Fruit fly (Drosophila melanogaster) whole organism, embryonic: ENCODE measurements around the gene bab1.

ENCODE experiments used
- ATbp ChIP-seq: fragments of 200-800 bp; sonication (Bioruptor generic); optimal IDR thresholded peaks from 2 replicates; lab custom pipeline; 2017; ENCODE audit warnings: missing biosample characterization, mild to moderate bottlenecking, missing genetic modification characterization, missing genetic modification reagents
- BEAF-32 ChIP-seq: fragments of 200-800 bp; sonication (Bioruptor generic); optimal IDR thresholded peaks from 3 replicates; lab custom pipeline; 2017; ENCODE audit warnings: missing biosample characterization, missing genetic modification characterization, mild to moderate bottlenecking, moderate library complexity, missing genetic modification reagents
- Bgb ChIP-seq: fragments of 200-800 bp; sonication (Bioruptor generic); IDR thresholded peaks from 2 replicates; pipeline ENCODE4 v1.3.6; 2022; ENCODE audit warnings: missing biosample characterization, missing genetic modification characterization; ENCODE audit not compliant: partially characterized antibody
- CG13287 ChIP-seq: fragments of 200-800 bp; sonication (Bioruptor generic); IDR thresholded peaks from 2 replicates; pipeline ENCODE4 v1.3.6; 2022; ENCODE audit warnings: missing biosample characterization, missing genetic modification characterization; ENCODE audit not compliant: partially characterized antibody
- CG15514 ChIP-seq: fragments of 200-800 bp; sonication (Bioruptor generic); optimal IDR thresholded peaks from 3 replicates; lab custom pipeline; 2017; ENCODE audit warnings: missing biosample characterization, missing genetic modification characterization, mild to moderate bottlenecking, moderate library complexity, missing genetic modification reagents
- CG17359 ChIP-seq: fragments of 200-800 bp; sonication (Bioruptor generic); optimal IDR thresholded peaks from 3 replicates; lab custom pipeline; 2018; ENCODE audit warnings: missing biosample characterization, mild to moderate bottlenecking, missing genetic modification characterization, moderate library complexity
- CG18619 ChIP-seq: fragments of 200-800 bp; sonication (Bioruptor generic); optimal IDR thresholded peaks from 3 replicates; lab custom pipeline; 2017; ENCODE audit warnings: missing biosample characterization, mild to moderate bottlenecking, missing genetic modification characterization
- CG2712 ChIP-seq: fragments of 200-800 bp; optimal IDR thresholded peaks from 3 replicates; lab custom pipeline; 2019; ENCODE audit warnings: missing biosample characterization, mild to moderate bottlenecking, missing genetic modification characterization, moderate library complexity
- CG3163 ChIP-seq: fragments of 200-800 bp; sonication (Bioruptor generic); optimal IDR thresholded peaks from 3 replicates; lab custom pipeline; 2016; ENCODE audit warnings: missing biosample characterization, missing genetic modification characterization
- CG42726 ChIP-seq: fragments of 200-800 bp; sonication (Bioruptor generic); IDR thresholded peaks from 2 replicates; pipeline ENCODE4 v1.3.6; 2022; ENCODE audit warnings: missing biosample characterization, missing genetic modification characterization; ENCODE audit not compliant: partially characterized antibody
- CG4404 ChIP-seq: fragments of 200-800 bp; sonication (Bioruptor generic); IDR thresholded peaks from 2 replicates; pipeline ENCODE4 v1.3.6; 2022; ENCODE audit warnings: missing biosample characterization, missing genetic modification characterization
- CG6689 ChIP-seq: fragments of 200-800 bp; sonication (Bioruptor generic); IDR thresholded peaks from 2 replicates; pipeline ENCODE4 v1.3.6; 2022; ENCODE audit warnings: missing biosample characterization, missing genetic modification characterization
- CG6854 ChIP-seq: fragments of 200-800 bp; sonication (Bioruptor generic); optimal IDR thresholded peaks from 3 replicates; lab custom pipeline; 2017; ENCODE audit warnings: missing biosample characterization, mild to moderate bottlenecking, missing genetic modification characterization
- CG9876 ChIP-seq: fragments of 200-800 bp; sonication (Bioruptor generic); optimal IDR thresholded peaks from 2 replicates; lab custom pipeline; 2016; ENCODE audit warnings: missing biosample characterization, missing genetic modification characterization
- CG9932 ChIP-seq: fragments of 200-800 bp; sonication (Bioruptor generic); IDR thresholded peaks from 2 replicates; pipeline ENCODE4 v1.3.6; 2022; ENCODE audit warnings: missing biosample characterization, missing genetic modification characterization
- Dbx ChIP-seq: fragments of 200-800 bp; sonication (Bioruptor generic); IDR thresholded peaks from 3 replicates; pipeline ENCODE4 v1.3.6; 2022; ENCODE audit warnings: missing biosample characterization, missing genetic modification characterization
- Doc2 ChIP-seq: fragments of 200-800 bp; sonication (Bioruptor generic); IDR thresholded peaks from 2 replicates; pipeline ENCODE4 v1.3.6; 2022; ENCODE audit warnings: missing biosample characterization, missing genetic modification characterization
- Dref ChIP-seq: fragments of 200-800 bp; sonication (Bioruptor generic); IDR thresholded peaks from 2 replicates; pipeline ENCODE4 v1.3.6; 2022; ENCODE audit warnings: missing biosample characterization, missing genetic modification characterization
- HmgZ ChIP-seq: fragments of 200-800 bp; sonication (Bioruptor generic); optimal IDR thresholded peaks from 2 replicates; lab custom pipeline; 2018; ENCODE audit warnings: missing biosample characterization, mild to moderate bottlenecking, missing genetic modification characterization
- NfI ChIP-seq: fragments of 200-800 bp; sonication (Bioruptor generic); optimal IDR thresholded peaks from 3 replicates; lab custom pipeline; 2018; ENCODE audit warnings: missing biosample characterization, mild to moderate bottlenecking, missing genetic modification characterization, moderate library complexity
- Oaz ChIP-seq: fragments of 200-800 bp; sonication (Bioruptor generic); IDR thresholded peaks from 2 replicates; pipeline ENCODE4 v1.3.6; 2022; ENCODE audit warnings: missing biosample characterization, missing genetic modification characterization
- Scr ChIP-seq: fragments of 200-800 bp; sonication (Bioruptor generic); IDR thresholded peaks from 2 replicates; pipeline ENCODE4 v1.3.6; 2022; ENCODE audit warnings: missing biosample characterization, missing genetic modification characterization; ENCODE audit not compliant: partially characterized antibody
- amos ChIP-seq: fragments of 200-800 bp; sonication (Bioruptor generic); IDR thresholded peaks from 2 replicates; pipeline ENCODE4 v1.3.6; 2022; ENCODE audit warnings: missing biosample characterization, missing genetic modification characterization; ENCODE audit not compliant: partially characterized antibody
- crc ChIP-seq: fragments of 200-800 bp; sonication (Bioruptor generic); optimal IDR thresholded peaks from 2 replicates; lab custom pipeline; 2016; ENCODE audit warnings: missing biosample characterization, missing genetic modification characterization
- ewg ChIP-seq: fragments of 200-800 bp; sonication (Bioruptor generic); optimal IDR thresholded peaks from 3 replicates; lab custom pipeline; 2017; ENCODE audit warnings: mild to moderate bottlenecking, missing biosample characterization, missing genetic modification reagents, missing genetic modification characterization
- pzg ChIP-seq: fragments of 200-800 bp; sonication (Bioruptor generic); optimal IDR thresholded peaks from 3 replicates; lab custom pipeline; 2018; ENCODE audit warnings: missing biosample characterization, mild to moderate bottlenecking, missing genetic modification characterization, moderate library complexity
- row ChIP-seq: fragments of 200-800 bp; sonication (Bioruptor generic); IDR thresholded peaks from 3 replicates; pipeline ENCODE4 v1.3.6; 2022; ENCODE audit warnings: missing biosample characterization, missing genetic modification characterization
- slbo ChIP-seq: fragments of 200-800 bp; sonication (Bioruptor generic); IDR thresholded peaks from 2 replicates; pipeline ENCODE4 v1.3.6; 2022; ENCODE audit warnings: missing biosample characterization, missing genetic modification characterization
- toy ChIP-seq: fragments of 200-800 bp; sonication (Bioruptor generic); IDR thresholded peaks from 2 replicates; pipeline ENCODE4 v1.3.6; 2022; ENCODE audit warnings: missing biosample characterization, missing genetic modification characterization
- unc-4 ChIP-seq: fragments of 200-800 bp; sonication (Bioruptor generic); IDR thresholded peaks from 2 replicates; pipeline ENCODE4 v1.3.6; 2022; ENCODE audit warnings: missing biosample characterization, missing genetic modification characterization; ENCODE audit not compliant: partially characterized antibody

bab1 gene

dm6 chr3L:995685-996084 is 105.2 kb downstream of the bab1 start (continued):
- TF ChIP-seq CG17359 (tag; lab: Kevin White, UChicago) = no peak
- no peak for TF ChIP-seq ATbp (GFP tag; lab: Kevin White, UChicago)
- TF ChIP-seq Oaz (GFP tag; lab: Robert Waterston, UW) = no peak
- no peak for TF ChIP-seq crc (GFP tag; lab: Kevin White, UChicago)
- TF ChIP-seq NfI (GFP tag; lab: Kevin White, UChicago) = no peak
- TF ChIP-seq CG9876 = no peak
- TF ChIP-seq Doc2 (GFP tag; lab: Robert Waterston, UW) = no peak
- TF ChIP-seq CG18619 (GFP tag; lab: Kevin White, UChicago) = no peak
- TF ChIP-seq HmgZ = no peak
- no peak for TF ChIP-seq CG6854 (GFP tag; lab: Kevin White, UChicago)
- TF ChIP-seq, all 482 proteins: peak for 5

DNA sequence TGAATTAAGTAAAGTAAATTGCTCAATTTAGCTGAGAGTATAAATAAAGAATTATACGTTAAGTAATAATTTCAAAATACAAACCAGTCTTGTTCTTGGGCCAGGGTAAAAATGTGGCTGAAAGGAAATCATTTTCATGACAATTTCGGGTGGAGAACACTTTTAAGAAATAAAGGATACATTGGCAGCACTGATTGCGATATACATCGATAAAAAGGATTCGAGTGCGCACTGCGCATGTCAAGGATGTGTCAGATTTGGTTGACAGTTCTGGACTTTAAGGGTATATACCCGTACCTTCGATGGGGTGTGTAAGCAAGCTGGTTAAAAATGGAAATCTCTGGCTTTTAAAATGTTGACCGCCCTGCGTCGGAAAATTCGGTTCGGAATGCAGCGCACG is 107.2 kb downstream of the bab1 start, which contains the start of gene aln:
Gene aln, plus strand, starts transcription at position 275 of the 400 bp plus-strand sequence.
- TF ChIP-seq Dbx (GFP tag; lab: Robert Waterston, UW) (0 out of 3 replicates have a peak, but pooled peaks have one; percentile 32), Dref (GFP tag; lab: Robert Waterston, UW) (peak; percentile 48), CG42726 (0 out of 2 replicates have a peak, but pooled peaks have one; percentile 8), Scr (0 out of 2 replicates have a peak, but pooled peaks have one; percentile 23), pzg (GFP tag; lab: Kevin White, UChicago) (peak; percentile 37), CG6689 (GFP tag; lab: Robert Waterston, UW) (no peak), HmgZ (no peak), CG13287 (GFP tag; lab: Robert Waterston, UW) (peak; percentile 37; the same call in 1 of the 2 replicates), Bgb (GFP tag; lab: Robert Waterston, UW) (peak; percentile 35; the same call in 1 of the 2 replicates), CG15514 (GFP tag; lab: Kevin White, UChicago) (peak; percentile 12), CG3163 (GFP tag; lab: Kevin White, UChicago) (no peak), row (GFP tag; lab: Robert Waterston, UW) (0 out of 3 replicates have a peak, but pooled peaks have one; percentile 47), CG2712 (tag; lab: Kevin White, UChicago) (no peak), unc-4 (GFP tag; lab: Robert Waterston, UW) (peak; percentile 53; the same call in 1 of the 2 replicates), CG4404 (GFP tag; lab: Robert Waterston, UW) (no peak), CG9932 (GFP tag; lab: Robert Waterston, UW) (0 out of 2 replicates have a peak, but pooled peaks have one; percentile 35), slbo (GFP tag; lab: Robert Waterston, UW) (peak; percentile 32; the same call in 1 of the 2 replicates), BEAF-32 (peak; percentile 42), amos (peak; percentile 60; the same call in 1 of the 2 replicates), ewg (GFP tag; lab: Kevin White, UChicago) (peak; percentile 99), toy (GFP tag; lab: Robert Waterston, UW) (no peak)
